Worm (Caenorhabditis elegans) whole organism, L1 larva: ENCODE measurements around the gene flp-23.

Experiments used
- C16A3.4 ChIP-seq: fragments of 150-350 bp; optimal IDR thresholded peaks from 2 replicates; lab custom pipeline; 2014; ENCODE audit warnings: missing biosample characterization, missing genetic modification characterization
- F16B12.6 ChIP-seq: fragments of 150-350 bp; optimal IDR thresholded peaks from 2 replicates; lab custom pipeline; 2014; ENCODE audit warnings: missing biosample characterization, missing genetic modification characterization
- Y116A8C.19 ChIP-seq: sonication (generic microtip); optimal IDR thresholded peaks from 2 replicates; lab custom pipeline; 2016; ENCODE audit warnings: missing compliant biosample characterization, missing genetic modification characterization, borderline replicate concordance
- aha-1 ChIP-seq: fragments of 150-350 bp; optimal IDR thresholded peaks from 2 replicates; lab custom pipeline; 2014; ENCODE audit warnings: missing biosample characterization, missing genetic modification characterization
- aly-2 ChIP-seq: fragments of 150-350 bp; optimal IDR thresholded peaks from 2 replicates; lab custom pipeline; 2014; ENCODE audit warnings: missing biosample characterization, missing genetic modification characterization
- ama-1 ChIP-seq: fragments of 150-350 bp; optimal IDR thresholded peaks from 2 replicates; lab custom pipeline; 2014
- blmp-1 ChIP-seq: fragments of 150-350 bp; optimal IDR thresholded peaks from 2 replicates; lab custom pipeline; 2014; ENCODE audit warnings: missing biosample characterization, missing genetic modification characterization
- ceh-63 ChIP-seq: fragments of 200-800 bp; sonication (Bioruptor generic); optimal IDR thresholded peaks from 2 replicates; lab custom pipeline; 2018; ENCODE audit warnings: mild to moderate bottlenecking, missing genetic modification characterization, missing compliant biosample characterization
- ceh-88 ChIP-seq: fragments of 200-800 bp; sonication (Bioruptor generic); IDR thresholded peaks from 2 replicates; pipeline ENCODE4 v1.3.6; 2022; ENCODE audit warnings: missing genetic modification characterization, missing compliant biosample characterization
- ceh-90 ChIP-seq: sonication (generic microtip); optimal IDR thresholded peaks from 2 replicates; lab custom pipeline; 2016; ENCODE audit warnings: missing genetic modification characterization, missing compliant biosample characterization
- ces-1 ChIP-seq: fragments of 150-350 bp; optimal IDR thresholded peaks from 2 replicates; lab custom pipeline; 2014; ENCODE audit warnings: missing biosample characterization, missing genetic modification reagents, missing genetic modification characterization
- efl-1 ChIP-seq, 4 experiments: fragments of 150-350 bp; optimal IDR thresholded peaks in 3 of 4; peaks in 1 of 4; 1 replicate in 1 of 4; 2 replicates in 3 of 4; lab custom pipeline; 2014; ENCODE audit warnings: missing biosample characterization in 2 of 4, missing genetic modification characterization in 2 of 4, missing genetic modification reagents in 2 of 4
- efl-3 ChIP-seq: fragments of 200-800 bp; sonication (Bioruptor generic); optimal IDR thresholded peaks from 2 replicates; lab custom pipeline; 2018; ENCODE audit warnings: mild to moderate bottlenecking, missing genetic modification characterization, missing compliant biosample characterization
- egl-13 ChIP-seq: sonication (generic microtip); optimal IDR thresholded peaks from 2 replicates; lab custom pipeline; 2016; ENCODE audit warnings: missing genotype, missing genetic modification reagents, missing genetic modification characterization, missing compliant biosample characterization
- elt-3 ChIP-seq, 6 experiments: fragments of 150-350 bp in 1 of 6; sonication (generic microtip); optimal IDR thresholded peaks; 2 replicates each; lab custom pipeline; 2017 to 2018; ENCODE audit warnings: missing biosample characterization in 6 of 6, missing genetic modification characterization in 6 of 6, inconsistent platforms in 1 of 6
- fkh-10 ChIP-seq: sonication (generic microtip); optimal IDR thresholded peaks from 2 replicates; lab custom pipeline; 2017; ENCODE audit warnings: missing biosample characterization, missing genetic modification reagents, missing genetic modification characterization
- fkh-4 ChIP-seq: sonication (generic microtip); optimal IDR thresholded peaks from 2 replicates; lab custom pipeline; 2016; ENCODE audit warnings: missing compliant biosample characterization, missing genetic modification characterization, borderline replicate concordance
- fkh-8 ChIP-seq: sonication (generic microtip); optimal IDR thresholded peaks from 2 replicates; lab custom pipeline; 2016; ENCODE audit warnings: mild to moderate bottlenecking, missing genetic modification characterization, missing compliant biosample characterization
- fos-1 ChIP-seq: fragments of 150-350 bp; optimal IDR thresholded peaks from 2 replicates; lab custom pipeline; 2014; ENCODE audit warnings: missing biosample characterization, missing genetic modification characterization
- hlh-4 ChIP-seq: sonication (generic microtip); optimal IDR thresholded peaks from 2 replicates; lab custom pipeline; 2016; ENCODE audit warnings: mild to moderate bottlenecking, missing genetic modification characterization, missing compliant biosample characterization
- irx-1 ChIP-seq: sonication (generic microtip); optimal IDR thresholded peaks from 2 replicates; lab custom pipeline; 2016; ENCODE audit warnings: missing genetic modification characterization, missing compliant biosample characterization
- isw-1 ChIP-seq: fragments of 200-800 bp; sonication (Bioruptor generic); IDR thresholded peaks from 2 replicates; pipeline ENCODE4 v1.3.6; 2022; ENCODE audit warnings: missing genetic modification characterization, missing compliant biosample characterization
- jun-1 ChIP-seq: fragments of 150-350 bp; optimal IDR thresholded peaks from 2 replicates; lab custom pipeline; 2014; ENCODE audit warnings: missing biosample characterization, missing genetic modification reagents, missing genetic modification characterization
- lin-13 ChIP-seq: fragments of 150-350 bp; optimal IDR thresholded peaks from 2 replicates; lab custom pipeline; 2014; ENCODE audit warnings: missing biosample characterization, missing genetic modification reagents, missing genetic modification characterization
- lin-15B ChIP-seq: fragments of 150-350 bp; sonication (generic microtip); optimal IDR thresholded peaks from 3 replicates; lab custom pipeline; 2014; ENCODE audit warnings: missing biosample characterization, missing genetic modification characterization
- lir-3 ChIP-seq: sonication (generic microtip); optimal IDR thresholded peaks from 2 replicates; lab custom pipeline; 2016; ENCODE audit warnings: mild to moderate bottlenecking, missing genetic modification characterization, moderate library complexity, missing compliant biosample characterization; ENCODE audit not compliant: poor library complexity
- mab-9 ChIP-seq: fragments of 200-800 bp; sonication (Bioruptor generic); IDR thresholded peaks from 2 replicates; pipeline ENCODE4 v1.3.6; 2022; ENCODE audit warnings: missing genetic modification reagents, missing genetic modification characterization, missing compliant biosample characterization
- mdl-1 ChIP-seq, 2 experiments: fragments of 150-350 bp; optimal IDR thresholded peaks; 2 replicates each; lab custom pipeline; 2014 to 2017; ENCODE audit warnings: missing biosample characterization in 2 of 2, missing genetic modification characterization in 2 of 2, inconsistent platforms in 1 of 2
- mef-2 ChIP-seq: fragments of 150-350 bp; optimal IDR thresholded peaks from 2 replicates; lab custom pipeline; 2014; ENCODE audit warnings: missing biosample characterization, missing genetic modification characterization
- mep-1 ChIP-seq: fragments of 150-350 bp; optimal IDR thresholded peaks from 2 replicates; lab custom pipeline; 2014; ENCODE audit warnings: missing biosample characterization, missing genetic modification characterization
- nhr-11 ChIP-seq: fragments of 150-350 bp; optimal IDR thresholded peaks from 2 replicates; lab custom pipeline; 2014; ENCODE audit warnings: missing biosample characterization, missing genetic modification characterization
- nhr-12 ChIP-seq: sonication (generic microtip); optimal IDR thresholded peaks from 2 replicates; lab custom pipeline; 2017; ENCODE audit warnings: missing biosample characterization, missing genetic modification characterization
- nhr-20 ChIP-seq: sonication (generic microtip); optimal IDR thresholded peaks from 2 replicates; lab custom pipeline; 2016; ENCODE audit warnings: mild to moderate bottlenecking, missing genetic modification characterization, missing compliant biosample characterization
- nhr-237 ChIP-seq: fragments of 150-350 bp; optimal IDR thresholded peaks from 2 replicates; lab custom pipeline; 2014; ENCODE audit warnings: missing biosample characterization, missing genetic modification characterization
- nhr-28 ChIP-seq: fragments of 150-350 bp; optimal IDR thresholded peaks from 2 replicates; lab custom pipeline; 2014; ENCODE audit warnings: missing biosample characterization, missing genetic modification characterization
- nhr-77 ChIP-seq: fragments of 150-350 bp; optimal IDR thresholded peaks from 2 replicates; lab custom pipeline; 2014; ENCODE audit warnings: missing biosample characterization, missing genetic modification characterization
- nhr-85 ChIP-seq: sonication (generic microtip); peaks from one replicate; lab custom pipeline; 2016; ENCODE audit warnings: missing genetic modification characterization, inconsistent platforms, missing compliant biosample characterization
- nhr-90 ChIP-seq: sonication (generic microtip); optimal IDR thresholded peaks from 2 replicates; lab custom pipeline; 2016; ENCODE audit warnings: mild to moderate bottlenecking, missing genetic modification characterization, missing compliant biosample characterization; ENCODE audit not compliant: poor library complexity
- pag-3 ChIP-seq: sonication (generic microtip); optimal IDR thresholded peaks from 2 replicates; lab custom pipeline; 2017; ENCODE audit warnings: missing genetic modification characterization, mild to moderate bottlenecking, missing compliant biosample characterization, antibody characterized with exemption, borderline replicate concordance; ENCODE audit not compliant: insufficient read depth
- pqm-1 ChIP-seq: sonication (generic microtip); optimal IDR thresholded peaks from 3 replicates; lab custom pipeline; 2017; ENCODE audit warnings: missing biosample characterization, missing genetic modification characterization
- rnt-1 ChIP-seq: sonication (generic microtip); optimal IDR thresholded peaks from 2 replicates; lab custom pipeline; 2016; ENCODE audit warnings: mild to moderate bottlenecking, missing genetic modification characterization, moderate library complexity, missing compliant biosample characterization
- skn-1 ChIP-seq: fragments of 150-350 bp; optimal IDR thresholded peaks from 2 replicates; lab custom pipeline; 2014; ENCODE audit warnings: missing biosample characterization, missing genetic modification characterization
- snpc-4 ChIP-seq: fragments of 150-350 bp; optimal IDR thresholded peaks from 2 replicates; lab custom pipeline; 2014; ENCODE audit warnings: missing biosample characterization, missing genetic modification characterization
- sox-4 ChIP-seq: sonication (generic microtip); optimal IDR thresholded peaks from 2 replicates; lab custom pipeline; 2016; ENCODE audit warnings: missing genetic modification characterization, missing compliant biosample characterization
- sup-37 ChIP-seq: fragments of 200-800 bp; sonication (Bioruptor generic); optimal IDR thresholded peaks from 2 replicates; lab custom pipeline; 2018; ENCODE audit warnings: mild to moderate bottlenecking, missing genetic modification characterization, missing compliant biosample characterization
- swsn-7 ChIP-seq: sonication (generic microtip); optimal IDR thresholded peaks from 2 replicates; lab custom pipeline; 2016; ENCODE audit warnings: missing genetic modification characterization, missing compliant biosample characterization
- tlp-1 ChIP-seq: fragments of 150-350 bp; optimal IDR thresholded peaks from 2 replicates; lab custom pipeline; 2014; ENCODE audit warnings: missing biosample characterization, missing genetic modification characterization
- unc-130 ChIP-seq: fragments of 150-350 bp; optimal IDR thresholded peaks from 2 replicates; lab custom pipeline; 2017; ENCODE audit warnings: missing biosample characterization, missing genetic modification characterization, inconsistent platforms
- unc-30 ChIP-seq: sonication (generic microtip); optimal IDR thresholded peaks from 2 replicates; lab custom pipeline; 2017; ENCODE audit warnings: missing biosample characterization, missing genetic modification characterization
- unc-62 ChIP-seq: fragments of 150-350 bp; optimal IDR thresholded peaks from 2 replicates; lab custom pipeline; 2014; ENCODE audit warnings: missing biosample characterization, missing genetic modification reagents, missing genetic modification characterization
- vab-15 ChIP-seq: sonication (generic microtip); optimal IDR thresholded peaks from 2 replicates; lab custom pipeline; 2017; ENCODE audit warnings: missing genotype, mild to moderate bottlenecking, missing genetic modification characterization, missing compliant biosample characterization
- xbp-1 ChIP-seq: sonication (generic microtip); optimal IDR thresholded peaks from 2 replicates; lab custom pipeline; 2016; ENCODE audit warnings: missing genetic modification characterization, missing compliant biosample characterization
- zip-4 ChIP-seq: fragments of 200-800 bp; sonication (Bioruptor generic); optimal IDR thresholded peaks from 2 replicates; lab custom pipeline; 2018; ENCODE audit warnings: mild to moderate bottlenecking, missing genetic modification characterization, moderate library complexity, missing compliant biosample characterization
- ztf-11 ChIP-seq, 2 experiments: sonication (generic microtip); optimal IDR thresholded peaks; 2 replicates each; lab custom pipeline; 2016 to 2017; ENCODE audit warnings: missing genetic modification characterization in 2 of 2, missing biosample characterization in 1 of 2, missing compliant biosample characterization in 1 of 2
- ztf-4 ChIP-seq: fragments of 150-350 bp; optimal IDR thresholded peaks from 2 replicates; lab custom pipeline; 2014; ENCODE audit warnings: missing biosample characterization, missing genetic modification characterization

The flp-23 gene

ce11 chrIII:8696680-8697079 lies 46.1 kb downstream of the flp-23 start (continued):
- no peak for TF ChIP-seq Y116A8C.19 (tag; lab: Kevin White, UChicago)
- TF ChIP-seq nhr-11 (tag; lab: Kevin White, UChicago), result no peak
- TF ChIP-seq fkh-8 (tag; lab: Kevin White, UChicago), result peak; percentile 65
- TF ChIP-seq sup-37 (GFP tag; lab: Kevin White, UChicago), result no peak
- peak; percentile 42 for TF ChIP-seq fos-1 (tag; lab: Kevin White, UChicago)
- no peak for TF ChIP-seq jun-1 (tag; lab: Kevin White, UChicago)
- no peak for TF ChIP-seq nhr-28 (tag; lab: Kevin White, UChicago)
- TF ChIP-seq lin-13 (GFP tag; lab: Kevin White, UChicago), result no peak
- no peak for TF ChIP-seq unc-62 (GFP tag; lab: Kevin White, UChicago)
- TF ChIP-seq ceh-88, result no peak
- TF ChIP-seq hlh-4 (tag; lab: Kevin White, UChicago), result no peak
- no peak for TF ChIP-seq nhr-85
- no peak for TF ChIP-seq unc-130 (tag; lab: Kevin White, UChicago)
- TF ChIP-seq mep-1, result peak; percentile 14
- no peak for TF ChIP-seq pqm-1 (tag; lab: Kevin White, UChicago)
- TF ChIP-seq egl-13 (tag; lab: Kevin White, UChicago), result no peak
- TF ChIP-seq ceh-63 (GFP tag; lab: Kevin White, UChicago), result no peak
- no peak for TF ChIP-seq vab-15
- peak; percentile 13 for TF ChIP-seq rnt-1 (tag; lab: Kevin White, UChicago)
- TF ChIP-seq zip-4 (GFP tag; lab: Kevin White, UChicago), result no peak
- no peak for TF ChIP-seq aha-1 (tag; lab: Kevin White, UChicago)
- peak; percentile 92 for TF ChIP-seq blmp-1 (tag; lab: Kevin White, UChicago)
- no peak for TF ChIP-seq mef-2 (tag; lab: Kevin White, UChicago)
- TF ChIP-seq nhr-90 (tag; lab: Kevin White, UChicago), result no peak
- no peak for TF ChIP-seq fkh-10
- TF ChIP-seq lir-3 (tag; lab: Kevin White, UChicago), result no peak
- no peak for TF ChIP-seq lin-15B (tag; lab: Kevin White, UChicago)
- no peak for TF ChIP-seq efl-3 (GFP tag; lab: Kevin White, UChicago)
- TF ChIP-seq C16A3.4 (tag; lab: Kevin White, UChicago), result no peak
- TF ChIP-seq tlp-1 (tag; lab: Kevin White, UChicago), result no peak
- TF ChIP-seq nhr-237 (tag; lab: Kevin White, UChicago), result no peak
- no peak for TF ChIP-seq F16B12.6 (tag; lab: Kevin White, UChicago)
- no peak for TF ChIP-seq nhr-12
- no peak for TF ChIP-seq skn-1 (tag; lab: Kevin White, UChicago)
- TF ChIP-seq ztf-11 (tag; optimal IDR thresholded peaks at IDR 0.05; lab: Kevin White, UChicago), result no peak
- TF ChIP-seq nhr-20 (tag; lab: Kevin White, UChicago), result peak; percentile 8
- no peak for TF ChIP-seq mab-9 (GFP tag; lab: Robert Waterston, UW)
- TF ChIP-seq ces-1 (GFP tag; lab: Kevin White, UChicago), result no peak
- no peak for TF ChIP-seq xbp-1 (tag; lab: Kevin White, UChicago)
- no peak for TF ChIP-seq fkh-4
- TF ChIP-seq pag-3 (tag; lab: Kevin White, UChicago), result no peak
- no peak for TF ChIP-seq aly-2 (tag; lab: Kevin White, UChicago)
- no peak for TF ChIP-seq snpc-4 (tag; lab: Kevin White, UChicago)
- TF ChIP-seq ama-1 (lab: Kevin White, UChicago), result no peak
- no peak for TF ChIP-seq isw-1 (GFP tag; lab: Robert Waterston, UW)
- peak; percentile 15 for TF ChIP-seq swsn-7 (tag; lab: Kevin White, UChicago)
- no peak for TF ChIP-seq irx-1 (tag; lab: Kevin White, UChicago)
- no peak for TF ChIP-seq elt-3 (tag; optimal IDR thresholded peaks at IDR 0.05; lab: Kevin White, UChicago)
- TF ChIP-seq unc-30, result no peak
- TF ChIP-seq nhr-77 (tag; lab: Kevin White, UChicago), result no peak
- no peak for TF ChIP-seq mdl-1 (tag; optimal IDR thresholded peaks at IDR 0.05; lab: Kevin White, UChicago)
- TF ChIP-seq ztf-4 (tag; lab: Kevin White, UChicago), result no peak
- no peak for TF ChIP-seq sox-4 (tag; lab: Kevin White, UChicago)
- TF ChIP-seq ceh-90 (tag; lab: Kevin White, UChicago), result no peak
- peak; percentile 51 to 55 for TF ChIP-seq efl-1 (optimal IDR thresholded peaks at IDR 0.05; lab: Kevin White, UChicago)
- peak; percentile 27 to 79 for TF ChIP-seq efl-1 (GFP tag; optimal IDR thresholded peaks at IDR 0.05 in 1 of 2; lab: Kevin White, UChicago)
